Worm (Caenorhabditis elegans): Measurements from ENCODE around the gene srx-66.

DNA sequence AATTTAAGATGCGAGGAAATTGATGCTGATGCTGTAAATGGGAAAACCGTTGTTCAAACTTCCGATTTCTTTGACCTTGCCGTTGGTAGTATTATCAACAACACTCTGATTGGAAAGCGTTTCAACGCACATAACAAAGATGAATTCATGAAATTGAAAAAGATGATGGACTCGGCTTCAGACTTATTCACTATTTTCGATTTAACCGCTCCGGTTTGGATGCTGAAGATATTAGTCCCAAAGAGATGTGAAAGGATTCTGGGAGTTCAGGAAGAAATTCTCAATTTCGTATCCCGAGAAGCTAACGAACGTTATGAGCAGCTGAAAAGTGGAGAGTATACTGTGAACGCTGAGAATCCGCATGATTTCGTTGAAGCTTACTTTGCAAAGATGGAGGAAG lies 24.0 kb downstream of the srx-66 start:
- no peak for TF ChIP-seq tbx-37 (GFP tag; conservative IDR thresholded peaks at IDR 0.05)
- TF ChIP-seq ama-1 (optimal IDR thresholded peaks at IDR 0.05): no peak
- no peak for TF ChIP-seq flt-1 (GFP tag; IDR thresholded peaks at IDR 0.05)
- no peak for TF ChIP-seq ceh-13 (GFP tag; optimal IDR thresholded peaks at IDR 0.05)
- no peak for TF ChIP-seq ceh-36 (tag; optimal IDR thresholded peaks at IDR 0.05)
- TF ChIP-seq sea-1 (GFP tag; conservative IDR thresholded peaks at IDR 0.05): no peak
- no peak for TF ChIP-seq tbx-11 (GFP tag; IDR thresholded peaks at IDR 0.05)
- TF ChIP-seq ets-7 (tag; optimal IDR thresholded peaks at IDR 0.05): no peak
- no peak for TF ChIP-seq aly-1 (tag; optimal IDR thresholded peaks at IDR 0.05)
- no peak for TF ChIP-seq B0310.2 (tag; optimal IDR thresholded peaks at IDR 0.05)
- TF ChIP-seq hmg-4 (GFP tag; optimal IDR thresholded peaks at IDR 0.05): no peak
- no peak for TF ChIP-seq hmbx-1 (tag; optimal IDR thresholded peaks at IDR 0.05)
- TF ChIP-seq tra-4 (tag; optimal IDR thresholded peaks at IDR 0.05): no peak

All from whole organism, early embryonic.